Worm (Caenorhabditis elegans) whole organism, L4 larva: ENCODE results near the gene oxi-1.

Experiments used
- F26F4.8 ChIP-seq: fragments of 200-800 bp; sonication (Bioruptor generic); conservative IDR thresholded peaks from 2 replicates; pipeline ENCODE4 v1.3.6; 2022; ENCODE audit warnings: missing genetic modification characterization, missing compliant biosample characterization
- aha-1 ChIP-seq: fragments of 150-350 bp; peaks from one replicate; lab custom pipeline; 2014; ENCODE audit warnings: missing biosample characterization, missing genetic modification characterization
- ama-1 ChIP-seq: fragments of 150-350 bp; optimal IDR thresholded peaks from 2 replicates; lab custom pipeline; 2014; ENCODE audit warnings: inconsistent platforms, mixed read lengths
- lin-1 ChIP-seq: fragments of 200-800 bp; sonication (Bioruptor generic); IDR thresholded peaks from 2 replicates; pipeline ENCODE4 v1.3.6; 2022; ENCODE audit warnings: missing genetic modification reagents, missing genetic modification characterization, missing compliant biosample characterization
- mep-1 ChIP-seq: fragments of 150-350 bp; sonication (generic microtip); optimal IDR thresholded peaks from 3 replicates; lab custom pipeline; 2014; ENCODE audit warnings: missing biosample characterization, missing genetic modification characterization
- nhr-11 ChIP-seq: fragments of 150-350 bp; optimal IDR thresholded peaks from 2 replicates; lab custom pipeline; 2014; ENCODE audit warnings: missing biosample characterization, missing genetic modification characterization
- nhr-77 ChIP-seq: fragments of 150-350 bp; optimal IDR thresholded peaks from 2 replicates; lab custom pipeline; 2014; ENCODE audit warnings: missing biosample characterization, missing genetic modification characterization
- rbr-2 ChIP-seq: sonication (generic microtip); optimal IDR thresholded peaks from 2 replicates; lab custom pipeline; 2016; ENCODE audit warnings: missing genotype, missing genetic modification characterization, missing compliant biosample characterization
- set-16 ChIP-seq: fragments of 200-800 bp; sonication (Bioruptor generic); IDR thresholded peaks from 2 replicates; pipeline ENCODE4 v1.3.6; 2022; ENCODE audit warnings: missing genetic modification reagents, missing genetic modification characterization, missing compliant biosample characterization
- vab-7 ChIP-seq: fragments of 200-800 bp; sonication (Bioruptor generic); IDR thresholded peaks from 2 replicates; pipeline ENCODE4 v1.3.6; 2022; ENCODE audit warnings: missing genetic modification reagents, missing genetic modification characterization, missing compliant biosample characterization
- zfp-3 ChIP-seq: fragments of 200-800 bp; sonication (Bioruptor generic); conservative IDR thresholded peaks from 2 replicates; pipeline ENCODE4 v1.3.6; 2022; ENCODE audit warnings: missing genetic modification reagents, missing genetic modification characterization, missing compliant biosample characterization

Gene oxi-1

ce11 chrIII:10907678-10908217 lies 49.7 kb downstream of the oxi-1 start (continued):
- TF ChIP-seq mep-1 (peak; percentile 51), vab-7 (no peak), zfp-3 (GFP tag; lab: Robert Waterston, UW) (no peak), nhr-11 (tag; lab: Kevin White, UChicago) (no peak)

DNA sequence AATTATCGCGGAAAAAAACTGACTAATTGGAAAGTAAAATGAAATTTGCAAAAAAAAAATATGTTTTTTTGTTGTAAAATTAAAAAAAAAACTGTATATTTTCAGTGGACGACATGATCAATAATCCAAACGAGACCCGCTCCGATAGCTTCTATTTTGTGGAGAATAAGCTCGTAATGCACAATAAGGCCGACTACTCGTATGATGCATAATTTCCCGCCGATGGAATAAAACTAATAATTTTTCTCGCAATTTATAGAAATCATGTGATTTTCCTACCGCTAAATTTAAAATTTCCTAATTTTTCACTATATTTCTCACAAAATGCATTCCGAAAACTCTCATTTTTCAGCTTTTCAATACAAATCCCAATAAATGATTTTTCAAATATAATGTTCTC lies 50.5 kb downstream of the oxi-1 start:
- TF ChIP-seq lin-1 (GFP tag; lab: Robert Waterston, UW), result no peak
- peak; percentile 55 for TF ChIP-seq mep-1

DNA sequence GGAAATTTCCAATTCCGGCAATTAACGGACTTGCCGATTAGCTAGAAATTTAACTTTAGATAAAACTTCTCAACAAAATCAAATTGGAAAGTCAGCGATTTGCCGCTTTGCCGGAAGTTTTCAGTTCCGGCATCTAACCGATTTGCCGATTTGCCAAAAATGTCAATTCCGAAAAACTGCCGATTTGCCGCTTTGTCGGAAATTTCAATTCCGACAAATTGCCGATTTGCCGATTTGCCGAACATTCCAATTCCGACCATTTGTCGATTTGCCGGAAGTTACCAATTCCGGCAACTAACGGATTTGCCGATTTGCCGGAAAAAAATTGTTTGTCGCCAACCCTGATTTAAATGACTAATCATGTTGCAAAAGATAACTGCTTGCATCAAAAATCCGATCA lies 51.1 kb downstream of the oxi-1 start:
- TF ChIP-seq aha-1 (peak; percentile 78), nhr-77 (tag; lab: Kevin White, UChicago) (no peak)

ce11 chrIII:10911160-10911559 lies 53.1 kb downstream of the oxi-1 start, which contains the start of gene cut-6:
cut-6 (plus strand) TSS chrIII:10911460.
- TF ChIP-seq rbr-2 (tag; lab: Kevin White, UChicago) (no peak), F26F4.8 (GFP tag; lab: Robert Waterston, UW) (no peak), set-16 (GFP tag; lab: Robert Waterston, UW) (no peak), aha-1 (peak; percentile 21), nhr-77 (tag; lab: Kevin White, UChicago) (no peak)

DNA sequence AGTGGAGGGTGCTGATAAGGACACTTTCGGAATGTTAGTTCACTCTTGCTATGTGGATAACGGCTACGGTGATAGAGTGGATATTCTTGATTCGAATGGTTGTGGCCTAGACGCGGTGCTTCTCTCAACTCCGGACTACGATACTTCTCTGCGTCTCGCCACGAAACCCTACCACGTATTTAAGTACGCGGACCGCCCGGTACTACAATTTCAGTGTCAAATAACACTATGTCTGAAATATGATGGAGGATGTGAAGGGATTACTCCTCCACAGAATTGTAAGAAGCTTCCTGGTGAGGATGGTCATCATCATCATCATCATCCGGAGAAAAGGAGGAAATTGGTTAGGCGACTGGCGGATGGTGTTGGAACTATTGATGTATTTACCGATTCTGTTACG lies 56.9 kb downstream of the oxi-1 start:
- TF ChIP-seq aha-1 (peak; percentile 93), ama-1 (no peak)
